Fruit fly (Drosophila melanogaster): ENCODE results near the gene Fim.

Gene Fim

dm6 chrX:17300609-17301208 lies 1.0 kb downstream of the Fim start (continued):
- TF ChIP-seq Atf3 (GFP tag; optimal IDR thresholded peaks at IDR 0.05): no peak
- peak; percentile 27; the same call in 1 of the 2 replicates for TF ChIP-seq wor (GFP tag; IDR thresholded peaks at IDR 0.05)
- TF ChIP-seq Stat92E (GFP tag; optimal IDR thresholded peaks at IDR 0.05): peak in 1 of 3 experiments; percentile 3
- TF ChIP-seq Trl (optimal IDR thresholded peaks at IDR 0.05): peak in 1 of 2 experiments; percentile 20
- peak; percentile 51 for TF ChIP-seq Trl (GFP tag; optimal IDR thresholded peaks at IDR 0.05)
- TF ChIP-seq nerfin-2 (GFP tag; IDR thresholded peaks at IDR 0.05; ENCODE audit: partially characterized antibody): no peak
- TF ChIP-seq jing (GFP tag; optimal IDR thresholded peaks at IDR 0.05): no peak
- no peak for TF ChIP-seq Bteb2 (GFP tag; optimal IDR thresholded peaks at IDR 0.05)
- TF ChIP-seq bbx (GFP tag; IDR thresholded peaks at IDR 0.05; ENCODE audit: partially characterized antibody): 0 out of 2 replicates have a peak, but pooled peaks have one; percentile 20
- TF ChIP-seq CG4282 (GFP tag; optimal IDR thresholded peaks at IDR 0.05): no peak
- peak; percentile 74 for TF ChIP-seq dmrt11E (tag; optimal IDR thresholded peaks at IDR 0.05)
- TF ChIP-seq CG5180 (GFP tag; optimal IDR thresholded peaks at IDR 0.05): peak; percentile 22
- TF ChIP-seq ems (GFP tag; optimal IDR thresholded peaks at IDR 0.05): peak; percentile 21
- no peak for TF ChIP-seq hb (GFP tag; IDR thresholded peaks at IDR 0.05; ENCODE audit: partially characterized antibody)
- no peak for TF ChIP-seq ato (GFP tag; IDR thresholded peaks at IDR 0.05; ENCODE audit: partially characterized antibody)
- TF ChIP-seq Doc3 (GFP tag; IDR thresholded peaks at IDR 0.05; ENCODE audit: partially characterized antibody): no peak
- no peak for TF ChIP-seq amos (GFP tag; IDR thresholded peaks at IDR 0.05; ENCODE audit: partially characterized antibody)
- no peak for TF ChIP-seq mirr (GFP tag; optimal IDR thresholded peaks at IDR 0.05)
- no peak for TF ChIP-seq CG34224 (GFP tag; IDR thresholded peaks at IDR 0.05; ENCODE audit: partially characterized antibody)
- peak; percentile 18; the same call in 1 of the 2 replicates for TF ChIP-seq Ada2b (GFP tag; IDR thresholded peaks at IDR 0.05)
- TF ChIP-seq trem (tag; optimal IDR thresholded peaks at IDR 0.05): peak; percentile 16
- TF ChIP-seq CG12236 (GFP tag; optimal IDR thresholded peaks at IDR 0.05): no peak
- TF ChIP-seq HLHmδ (GFP tag; optimal IDR thresholded peaks at IDR 0.05): peak; percentile 3
- TF ChIP-seq gem (tag; optimal IDR thresholded peaks at IDR 0.05): peak; percentile 69
- TF ChIP-seq az2 (GFP tag; optimal IDR thresholded peaks at IDR 0.05): peak; percentile 50
- TF ChIP-seq CG8359 (GFP tag; optimal IDR thresholded peaks at IDR 0.05; ENCODE audit: borderline replicate concordance): peak; percentile 55
- TF ChIP-seq ERR (GFP tag; optimal IDR thresholded peaks at IDR 0.05): no peak
- no peak for TF ChIP-seq pzg (GFP tag; optimal IDR thresholded peaks at IDR 0.05)
- TF ChIP-seq CG4854 (GFP tag; optimal IDR thresholded peaks at IDR 0.05): no peak
- no peak for TF ChIP-seq insv (GFP tag; optimal IDR thresholded peaks at IDR 0.05)
- TF ChIP-seq crp (GFP tag; optimal IDR thresholded peaks at IDR 0.05): no peak
- peak; percentile 44 for TF ChIP-seq CG8089 (GFP tag; optimal IDR thresholded peaks at IDR 0.05)
- no peak for TF ChIP-seq fru (optimal IDR thresholded peaks at IDR 0.05)
- no peak for TF ChIP-seq Ets97D (GFP tag; optimal IDR thresholded peaks at IDR 0.05)
- TF ChIP-seq odd (GFP tag; optimal IDR thresholded peaks at IDR 0.05): peak; percentile 30
- TF ChIP-seq CG9215 (GFP tag; IDR thresholded peaks at IDR 0.05): peak; percentile 28
- TF ChIP-seq CG1792 (GFP tag; optimal IDR thresholded peaks at IDR 0.05): no peak
- no peak for TF ChIP-seq Bgb (GFP tag; IDR thresholded peaks at IDR 0.05; ENCODE audit: partially characterized antibody)
- TF ChIP-seq ttk (GFP tag; IDR thresholded peaks at IDR 0.05): peak; percentile 9; the same call in 1 of the 2 replicates
- TF ChIP-seq CG3163 (GFP tag; optimal IDR thresholded peaks at IDR 0.05): peak; percentile 29
- TF ChIP-seq CG3726 (GFP tag; IDR thresholded peaks at IDR 0.05): no peak
- peak; percentile 44 for TF ChIP-seq Atf-2 (GFP tag; optimal IDR thresholded peaks at IDR 0.05)
- peak; percentile 9 for TF ChIP-seq CG12155 (GFP tag; optimal IDR thresholded peaks at IDR 0.05)
- peak; percentile 22 for TF ChIP-seq CG8944 (GFP tag; optimal IDR thresholded peaks at IDR 0.05)
- 0 out of 4 replicates have a peak, but pooled peaks have one; percentile 51 for TF ChIP-seq chinmo (GFP tag; IDR thresholded peaks at IDR 0.05; ENCODE audit: partially characterized antibody)
- TF ChIP-seq h (optimal IDR thresholded peaks at IDR 0.05): no peak
- TF ChIP-seq chm (GFP tag; IDR thresholded peaks at IDR 0.05): no peak
- peak; percentile 65 for TF ChIP-seq pnt (GFP tag; optimal IDR thresholded peaks at IDR 0.05)
- TF ChIP-seq Mad (GFP tag; optimal IDR thresholded peaks at IDR 0.05): no peak
- TF ChIP-seq Ssrp (tag; optimal IDR thresholded peaks at IDR 0.05): peak; percentile 68

Measured in whole organism, embryonic.